Worm (Caenorhabditis elegans) whole organism, mixed stage, embryonic: ENCODE data around the gene arx-6.

Experiments
- M03D4.4 ChIP-seq: sonication (generic microtip); optimal IDR thresholded peaks from 2 replicates; lab custom pipeline; 2017; ENCODE audit warnings: mild to moderate bottlenecking, missing genetic modification characterization, missing compliant biosample characterization
- bed-3 ChIP-seq: fragments of 200-800 bp; sonication (Bioruptor generic); optimal IDR thresholded peaks from 3 replicates; lab custom pipeline; 2018; ENCODE audit warnings: mild to moderate bottlenecking, missing genetic modification characterization, moderate library complexity, missing compliant biosample characterization
- blmp-1 ChIP-seq: fragments of 150-350 bp; optimal IDR thresholded peaks from 2 replicates; lab custom pipeline; 2014; ENCODE audit warnings: missing biosample characterization, missing genetic modification characterization
- ceh-39 ChIP-seq: fragments of 150-350 bp; optimal IDR thresholded peaks from 2 replicates; lab custom pipeline; 2014; ENCODE audit warnings: missing biosample characterization, missing genetic modification characterization
- ceh-43 ChIP-seq: fragments of 200-800 bp; sonication (Bioruptor generic); optimal IDR thresholded peaks from 2 replicates; lab custom pipeline; 2018; ENCODE audit warnings: mild to moderate bottlenecking, missing genetic modification characterization, moderate library complexity, missing compliant biosample characterization
- ceh-83 ChIP-seq: fragments of 200-800 bp; sonication (Bioruptor generic); optimal IDR thresholded peaks from 2 replicates; lab custom pipeline; 2018; ENCODE audit warnings: mild to moderate bottlenecking, missing genetic modification characterization, missing compliant biosample characterization
- ces-1 ChIP-seq: fragments of 150-350 bp; optimal IDR thresholded peaks from 2 replicates; lab custom pipeline; 2014; ENCODE audit warnings: missing biosample characterization, missing genetic modification reagents, missing genetic modification characterization
- cnd-1 ChIP-seq: fragments of 200-800 bp; sonication (Bioruptor generic); optimal IDR thresholded peaks from 2 replicates; lab custom pipeline; 2018; ENCODE audit warnings: mild to moderate bottlenecking, missing genetic modification characterization, missing compliant biosample characterization
- drap-1 ChIP-seq: fragments of 200-800 bp; sonication (Bioruptor generic); optimal IDR thresholded peaks from 3 replicates; lab custom pipeline; 2018; ENCODE audit warnings: mild to moderate bottlenecking, missing genetic modification characterization, missing compliant biosample characterization
- elt-1 ChIP-seq: sonication (generic microtip); optimal IDR thresholded peaks from 2 replicates; lab custom pipeline; 2017; ENCODE audit warnings: missing genetic modification characterization, mild to moderate bottlenecking, missing compliant biosample characterization, antibody characterized with exemption, moderate library complexity, borderline replicate concordance; ENCODE audit not compliant: insufficient read depth
- elt-3 ChIP-seq: fragments of 150-350 bp; optimal IDR thresholded peaks from 2 replicates; lab custom pipeline; 2014; ENCODE audit warnings: missing biosample characterization, missing genetic modification characterization
- flh-1 ChIP-seq: fragments of 200-800 bp; sonication (Bioruptor generic); optimal IDR thresholded peaks from 2 replicates; lab custom pipeline; 2018; ENCODE audit warnings: mild to moderate bottlenecking, missing genetic modification characterization, moderate library complexity, missing compliant biosample characterization
- hlh-1 ChIP-seq: fragments of 150-350 bp; optimal IDR thresholded peaks from 2 replicates; lab custom pipeline; 2014; ENCODE audit warnings: missing biosample characterization, missing genetic modification reagents, missing genetic modification characterization
- lin-13 ChIP-seq: fragments of 150-350 bp; optimal IDR thresholded peaks from 2 replicates; lab custom pipeline; 2014; ENCODE audit warnings: missing biosample characterization, missing genetic modification characterization
- lin-32 ChIP-seq: fragments of 200-800 bp; sonication (Bioruptor generic); optimal IDR thresholded peaks from 2 replicates; lab custom pipeline; 2018; ENCODE audit warnings: mild to moderate bottlenecking, missing genetic modification characterization, missing compliant biosample characterization
- lsy-2 ChIP-seq: fragments of 150-350 bp; optimal IDR thresholded peaks from 2 replicates; lab custom pipeline; 2014; ENCODE audit warnings: missing biosample characterization, missing genetic modification characterization
- mab-5 ChIP-seq: fragments of 150-350 bp; optimal IDR thresholded peaks from 2 replicates; lab custom pipeline; 2014; ENCODE audit warnings: missing biosample characterization, missing genetic modification characterization
- mep-1 ChIP-seq: fragments of 150-350 bp; optimal IDR thresholded peaks from 2 replicates; lab custom pipeline; 2017; ENCODE audit warnings: missing biosample characterization, missing genetic modification reagents, missing genetic modification characterization, inconsistent platforms
- mls-2 ChIP-seq: sonication (generic microtip); optimal IDR thresholded peaks from 2 replicates; lab custom pipeline; 2016; ENCODE audit warnings: mild to moderate bottlenecking, missing genetic modification characterization, moderate library complexity, missing compliant biosample characterization
- nhr-12 ChIP-seq: fragments of 150-350 bp; optimal IDR thresholded peaks from 2 replicates; lab custom pipeline; 2014; ENCODE audit warnings: missing biosample characterization, missing genetic modification characterization
- nhr-76 ChIP-seq: sonication (generic microtip); optimal IDR thresholded peaks from 2 replicates; lab custom pipeline; 2017; ENCODE audit warnings: missing biosample characterization, missing genetic modification characterization
- pha-4 ChIP-seq: fragments of 150-350 bp; optimal IDR thresholded peaks from 2 replicates; lab custom pipeline; 2018; ENCODE audit warnings: missing biosample characterization, missing genetic modification reagents, missing genetic modification characterization
- sem-2 ChIP-seq: fragments of 200-800 bp; sonication (Bioruptor generic); optimal IDR thresholded peaks from 2 replicates; lab custom pipeline; 2018; ENCODE audit warnings: mild to moderate bottlenecking, missing genetic modification characterization, missing compliant biosample characterization
- snpc-4 ChIP-seq: fragments of 150-350 bp; optimal IDR thresholded peaks from 2 replicates; lab custom pipeline; 2014; ENCODE audit warnings: missing biosample characterization, missing genetic modification characterization
- sptf-1 ChIP-seq: sonication (generic microtip); optimal IDR thresholded peaks from 2 replicates; lab custom pipeline; 2017; ENCODE audit warnings: mild to moderate bottlenecking, missing genetic modification characterization, moderate library complexity, missing compliant biosample characterization
- tbx-8 ChIP-seq: fragments of 200-800 bp; sonication (Bioruptor generic); optimal IDR thresholded peaks from 2 replicates; lab custom pipeline; 2018; ENCODE audit warnings: mild to moderate bottlenecking, missing genetic modification characterization, moderate library complexity, missing compliant biosample characterization
- unc-120 ChIP-seq: sonication (generic microtip); optimal IDR thresholded peaks from 2 replicates; lab custom pipeline; 2017; ENCODE audit warnings: missing genetic modification characterization, missing compliant biosample characterization; ENCODE audit not compliant: poor library complexity, severe bottlenecking
- unc-62 ChIP-seq: fragments of 150-350 bp; optimal IDR thresholded peaks from 2 replicates; lab custom pipeline; 2014; ENCODE audit warnings: missing biosample characterization, missing genetic modification reagents, missing genetic modification characterization
- zip-8 ChIP-seq: fragments of 150-350 bp; optimal IDR thresholded peaks from 2 replicates; lab custom pipeline; 2014; ENCODE audit warnings: missing biosample characterization, missing genetic modification characterization

arx-6 gene

DNA sequence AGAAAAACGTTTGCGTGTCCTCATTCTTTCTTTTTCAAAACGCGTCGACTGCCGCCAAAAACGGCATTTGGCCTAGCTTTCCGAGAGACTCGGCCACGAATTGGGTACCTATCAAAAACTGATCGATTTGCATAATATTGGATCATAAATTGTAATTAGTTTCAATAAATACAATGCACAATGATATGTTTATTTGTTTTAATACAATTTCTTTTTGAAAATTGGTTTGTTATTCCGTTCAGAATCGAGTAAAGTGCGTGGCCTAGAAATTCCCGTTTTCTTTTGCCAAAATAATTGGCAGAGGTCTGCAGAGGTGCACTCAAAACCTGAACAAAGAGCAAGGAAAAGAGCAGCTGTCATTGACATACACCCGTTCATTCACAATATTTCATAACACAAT is 26.9 kb downstream of the arx-6 start, which contains the start of gene F26F4.8:
Gene F26F4.8, minus strand, starts transcription at position 69 of the 400 bp plus-strand sequence.
- no peak for TF ChIP-seq ceh-39 (tag; lab: Kevin White, UChicago)
- no peak for TF ChIP-seq tbx-8 (GFP tag; lab: Kevin White, UChicago)
- no peak for TF ChIP-seq flh-1 (GFP tag; lab: Kevin White, UChicago)
- TF ChIP-seq sem-2 (GFP tag; lab: Kevin White, UChicago), result no peak
- no peak for TF ChIP-seq elt-3 (tag; lab: Kevin White, UChicago)
- no peak for TF ChIP-seq pha-4
- no peak for TF ChIP-seq drap-1 (GFP tag; lab: Kevin White, UChicago)
- TF ChIP-seq hlh-1 (tag; lab: Kevin White, UChicago), result peak; percentile 37
- peak; percentile 19 for TF ChIP-seq ceh-43 (GFP tag; lab: Kevin White, UChicago)
- TF ChIP-seq nhr-12 (tag; lab: Kevin White, UChicago), result no peak
- TF ChIP-seq ceh-83 (GFP tag; lab: Kevin White, UChicago), result peak; percentile 43
- no peak for TF ChIP-seq lsy-2 (tag; lab: Kevin White, UChicago)
- TF ChIP-seq bed-3 (GFP tag; lab: Kevin White, UChicago), result no peak
- TF ChIP-seq snpc-4, result no peak
- TF ChIP-seq nhr-76 (tag; lab: Kevin White, UChicago), result no peak
- TF ChIP-seq lin-32, result peak; percentile 2
- peak; percentile 18 for TF ChIP-seq mep-1 (tag; lab: Kevin White, UChicago)
- peak; percentile 26 for TF ChIP-seq sptf-1 (tag; lab: Kevin White, UChicago)
- no peak for TF ChIP-seq M03D4.4 (tag; lab: Kevin White, UChicago)
- peak; percentile 2 for TF ChIP-seq ces-1 (GFP tag; lab: Kevin White, UChicago)
- TF ChIP-seq unc-120 (tag; lab: Kevin White, UChicago), result peak; percentile 92

ce11 chrIII:4906365-4906764 is 27.9 kb downstream of the arx-6 start:
- TF ChIP-seq ceh-39 (tag; lab: Kevin White, UChicago) (no peak), sptf-1 (tag; lab: Kevin White, UChicago) (no peak), cnd-1 (no peak), mls-2 (tag; lab: Kevin White, UChicago) (no peak), tbx-8 (GFP tag; lab: Kevin White, UChicago) (no peak), bed-3 (GFP tag; lab: Kevin White, UChicago) (no peak), nhr-76 (tag; lab: Kevin White, UChicago) (no peak), lin-13 (tag; lab: Kevin White, UChicago) (no peak), ceh-43 (GFP tag; lab: Kevin White, UChicago) (no peak), blmp-1 (tag; lab: Kevin White, UChicago) (no peak)

- TF ChIP-seq flh-1 (GFP tag; lab: Kevin White, UChicago) (no peak), snpc-4 (no peak), elt-1 (tag; lab: Kevin White, UChicago) (no peak), tbx-8 (GFP tag; lab: Kevin White, UChicago) (no peak)
Observed at ce11 chrIII:4906896-4907295, 28.4 kb downstream of the arx-6 start, which contains the start of gene rom-1. TSS of gene rom-1 (plus strand) at chrIII:4907196.

DNA sequence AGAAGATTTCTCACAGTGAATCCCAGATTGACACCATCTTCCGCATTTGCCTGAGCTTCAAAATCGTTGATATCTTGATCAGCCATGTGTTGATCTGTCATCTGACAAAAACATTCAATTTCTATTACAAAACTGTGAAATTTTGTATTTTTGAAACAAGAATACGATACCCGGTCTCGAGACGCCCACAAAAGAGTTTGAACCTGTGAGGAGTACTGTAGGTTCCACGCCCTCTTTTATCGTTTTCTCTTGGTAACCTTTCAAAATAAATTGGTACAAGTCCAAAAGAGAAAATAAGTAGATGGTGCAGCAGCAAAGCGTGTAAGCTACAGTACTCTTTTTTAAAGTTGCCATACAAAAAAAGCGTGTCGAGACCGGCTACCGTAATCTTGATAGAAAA is 31.5 kb downstream of the arx-6 start, which contains the start of gene F26F4.12:
Gene F26F4.12, minus strand, starts transcription at position 101 of the 400 bp plus-strand sequence.
- TF ChIP-seq tbx-8 (GFP tag; lab: Kevin White, UChicago), result no peak
- no peak for TF ChIP-seq hlh-1 (tag; lab: Kevin White, UChicago)
- TF ChIP-seq elt-1 (tag; lab: Kevin White, UChicago), result no peak
- TF ChIP-seq bed-3 (GFP tag; lab: Kevin White, UChicago), result no peak
- TF ChIP-seq mab-5, result no peak
- TF ChIP-seq nhr-12 (tag; lab: Kevin White, UChicago), result no peak
- no peak for TF ChIP-seq unc-120 (tag; lab: Kevin White, UChicago)
- no peak for TF ChIP-seq unc-62
- no peak for TF ChIP-seq blmp-1 (tag; lab: Kevin White, UChicago)
- no peak for TF ChIP-seq ceh-39 (tag; lab: Kevin White, UChicago)
- no peak for TF ChIP-seq snpc-4
- TF ChIP-seq mep-1 (tag; lab: Kevin White, UChicago), result no peak
- no peak for TF ChIP-seq lin-13 (tag; lab: Kevin White, UChicago)
- TF ChIP-seq ceh-83 (GFP tag; lab: Kevin White, UChicago), result no peak
- no peak for TF ChIP-seq zip-8 (tag; lab: Kevin White, UChicago)
- TF ChIP-seq sptf-1 (tag; lab: Kevin White, UChicago), result no peak
- TF ChIP-seq drap-1 (GFP tag; lab: Kevin White, UChicago), result no peak
- TF ChIP-seq lin-32, result no peak
- TF ChIP-seq nhr-76 (tag; lab: Kevin White, UChicago), result no peak
- TF ChIP-seq M03D4.4 (tag; lab: Kevin White, UChicago), result no peak
- TF ChIP-seq, all 35 proteins: peak for 0
